Fruit fly (Drosophila melanogaster): Measurements from ENCODE around the gene rho.
A peak's percentile ranks its signal among the peaks of the same experiment; 100 is the strongest.

The rho gene

dm6 chr3L:1515820-1516540 is 52.4 kb downstream of the rho start:
- TF ChIP-seq noc (tag; optimal IDR thresholded peaks at IDR 0.05): peak; percentile 81

dm6 chr3L:1516631-1517273 is 53.1 kb downstream of the rho start, which contains the start of gene cue:
Gene cue, minus strand, starts transcription at chr3L:1517271.
- no peak for TF ChIP-seq noc (tag; optimal IDR thresholded peaks at IDR 0.05)

dm6 chr3L:1517274-1518047 is 53.9 kb downstream of the rho start:
- no peak for TF ChIP-seq noc (tag; optimal IDR thresholded peaks at IDR 0.05)
